Worm (Caenorhabditis elegans) whole organism, midembryonic: Measurements from ENCODE around the gene F08H9.2.

Source experiments
- T22C8.4 ChIP-seq: fragments of 200-800 bp; sonication (Bioruptor generic); IDR thresholded peaks from 2 replicates; pipeline ENCODE4 v1.3.6; 2022; ENCODE audit warnings: missing genetic modification characterization, missing compliant biosample characterization
- flt-1 ChIP-seq: fragments of 200-800 bp; sonication (Bioruptor generic); IDR thresholded peaks from 2 replicates; pipeline ENCODE4 v1.3.6; 2022; ENCODE audit warnings: missing genetic modification characterization, missing compliant biosample characterization
- ztf-23 ChIP-seq: fragments of 200-800 bp; sonication (Bioruptor generic); IDR thresholded peaks from 2 replicates; pipeline ENCODE4 v1.3.6; 2022; ENCODE audit warnings: missing genetic modification reagents, missing genetic modification characterization, missing compliant biosample characterization
- ztf-29 ChIP-seq: fragments of 200-800 bp; sonication (Bioruptor generic); IDR thresholded peaks from 2 replicates; pipeline ENCODE4 v1.3.6; 2022; ENCODE audit warnings: missing genetic modification reagents, missing genetic modification characterization, missing compliant biosample characterization

ce11 chrV:14456626-14457025 is 3.8 kb upstream of the F08H9.2 start, which contains the start of gene bmk-1:
- no peak for TF ChIP-seq flt-1 (GFP tag; lab: Robert Waterston, UW)
- TF ChIP-seq ztf-23 (GFP tag; lab: Robert Waterston, UW): no peak
- TF ChIP-seq ztf-29 (GFP tag; lab: Robert Waterston, UW): no peak
- no peak for TF ChIP-seq T22C8.4 (GFP tag; lab: Robert Waterston, UW)
